1 fruit fly cellular context compared by ENCODE assay signal in the genomic region with DNA sequence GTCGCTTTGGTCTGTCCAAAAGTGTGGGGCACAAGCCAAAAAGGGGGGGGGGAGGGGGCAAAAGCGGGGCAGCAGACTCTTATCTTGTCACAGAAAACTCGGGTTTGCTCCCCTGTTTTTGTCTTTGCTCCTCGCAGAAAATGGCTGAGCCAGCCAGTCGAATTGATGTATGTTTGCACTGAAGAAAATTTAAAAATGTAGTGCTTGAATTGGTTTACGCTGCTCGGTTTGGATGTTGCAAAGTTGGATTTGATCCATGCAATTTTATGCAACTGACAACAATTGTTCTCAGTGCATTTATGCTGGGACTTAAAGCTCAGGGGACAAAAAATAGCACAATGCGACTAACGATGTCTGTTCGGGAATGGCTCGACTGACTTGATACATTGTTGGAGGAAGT.
TF ChIP-seq lines count a peak whose summit lies in the region.

No protein-coding gene starts in this region.

TF ChIP-seq in whole organism, prepupa, 60 proteins besides CTCF, POLR2A, EP300 and RAD21 (continued from another document):
- no peak for TF ChIP-seq CG9139 (GFP tag; optimal IDR thresholded peaks at IDR 0.05; lab: Kevin White, UChicago)
- TF ChIP-seq acj6 (GFP tag; optimal IDR thresholded peaks at IDR 0.05; lab: Kevin White, UChicago), result peak; percentile 19
- no peak for TF ChIP-seq net (GFP tag; optimal IDR thresholded peaks at IDR 0.05; lab: Kevin White, UChicago)
